Fruit fly (Drosophila melanogaster): Measurements from ENCODE around the gene CG14985.

The CG14985 gene

dm6 chr3L:4025738-4026505 lies 22.6 kb downstream of the CG14985 start, which contains the start of gene CG11594 (continued):
- TF ChIP-seq grn (GFP tag; optimal IDR thresholded peaks at IDR 0.05) (peak; percentile 92), CG18619 (GFP tag; optimal IDR thresholded peaks at IDR 0.05) (peak; percentile 37), caup (GFP tag; optimal IDR thresholded peaks at IDR 0.05; ENCODE audit: severe bottlenecking) (peak; percentile 75), CG12744 (GFP tag; optimal IDR thresholded peaks at IDR 0.05) (no peak), CG15269 (tag; optimal IDR thresholded peaks at IDR 0.05) (peak; percentile 39), bcd (GFP tag; optimal IDR thresholded peaks at IDR 0.05) (peak; percentile 21), Pdp1 (GFP tag; optimal IDR thresholded peaks at IDR 0.05) (peak in 1 of 2 experiments; percentile 27), sens (GFP tag) (peak; percentile 62), CG3281 (GFP tag; optimal IDR thresholded peaks at IDR 0.05) (peak; percentile 60), Jarid2 (GFP tag; optimal IDR thresholded peaks at IDR 0.05) (peak; percentile 21), Hsf (GFP tag; optimal IDR thresholded peaks at IDR 0.05) (peak; percentile 2), CG1233 (GFP tag; optimal IDR thresholded peaks at IDR 0.05) (no peak), HHEX (GFP tag; optimal IDR thresholded peaks at IDR 0.05) (peak; percentile 56), gsb (GFP tag; IDR thresholded peaks at IDR 0.05) (peak; percentile 41; the same call in 1 of the 2 replicates), CG18599 (GFP tag; optimal IDR thresholded peaks at IDR 0.05) (peak; percentile 56), rib (GFP tag; IDR thresholded peaks at IDR 0.05) (no peak), CG10543 (GFP tag; optimal IDR thresholded peaks at IDR 0.05) (peak; percentile 40), eyg (GFP tag; optimal IDR thresholded peaks at IDR 0.05) (peak; percentile 25), Eip74EF (GFP tag; optimal IDR thresholded peaks at IDR 0.05) (peak in 1 of 2 experiments; percentile 54), CG17829 (tag; optimal IDR thresholded peaks at IDR 0.05) (no peak), Fer3 (tag; optimal IDR thresholded peaks at IDR 0.05) (peak; percentile 27), B-H2 (GFP tag; optimal IDR thresholded peaks at IDR 0.05) (peak; percentile 29), CG12071 (GFP tag; optimal IDR thresholded peaks at IDR 0.05) (peak; percentile 54), Sox100B (GFP tag; optimal IDR thresholded peaks at IDR 0.05) (peak; percentile 12), CG11695 (GFP tag; IDR thresholded peaks at IDR 0.05) (0 out of 3 replicates have a peak, but pooled peaks have one; percentile 23), dpn (GFP tag; optimal IDR thresholded peaks at IDR 0.05) (peak in 1 of 2 experiments; percentile 51), CG6854 (GFP tag; optimal IDR thresholded peaks at IDR 0.05) (peak; percentile 7), CG34376 (GFP tag; optimal IDR thresholded peaks at IDR 0.05) (peak; percentile 60)

- TF ChIP-seq gfzf (GFP tag; optimal IDR thresholded peaks at IDR 0.05) (no peak), CG4617 (GFP tag; optimal IDR thresholded peaks at IDR 0.05; ENCODE audit: borderline replicate concordance) (no peak), Xbp1 (GFP tag; optimal IDR thresholded peaks at IDR 0.05) (no peak), Fer3 (tag; optimal IDR thresholded peaks at IDR 0.05) (no peak), E2f1 (GFP tag; IDR thresholded peaks at IDR 0.05) (no peak), CG4282 (GFP tag; optimal IDR thresholded peaks at IDR 0.05) (no peak), sqz (GFP tag; optimal IDR thresholded peaks at IDR 0.05) (no peak), dpn (GFP tag; optimal IDR thresholded peaks at IDR 0.05) (no peak), YL-1 (GFP tag; optimal IDR thresholded peaks at IDR 0.05) (no peak), Oli (tag; optimal IDR thresholded peaks at IDR 0.05) (no peak), Mes4 (GFP tag; optimal IDR thresholded peaks at IDR 0.05) (no peak), ken (GFP tag; IDR thresholded peaks at IDR 0.05) (no peak), CG7963 (GFP tag; IDR thresholded peaks at IDR 0.05; ENCODE audit: partially characterized antibody) (no peak), trh (GFP tag; optimal IDR thresholded peaks at IDR 0.05) (no peak), CG17829 (tag; optimal IDR thresholded peaks at IDR 0.05) (no peak), Awh (GFP tag; IDR thresholded peaks at IDR 0.05) (no peak), sug (tag; optimal IDR thresholded peaks at IDR 0.05) (no peak), Sin3A (optimal IDR thresholded peaks at IDR 0.05) (no peak), NfI (GFP tag; optimal IDR thresholded peaks at IDR 0.05) (no peak)
These were observed 23.2 kb downstream of the CG14985 start, which contains the start of gene Gr64a for dm6 chr3L:4026506-4026868. TSS of gene Gr64a (plus strand) at chr3L:4026769.

All from whole organism, embryonic.